Worm (Caenorhabditis elegans) whole organism, mixed stage, embryonic: ENCODE results near the gene T03F6.4.

ENCODE experiments used
- M03D4.4 ChIP-seq: sonication (generic microtip); optimal IDR thresholded peaks from 2 replicates; lab custom pipeline; 2017; ENCODE audit warnings: mild to moderate bottlenecking, missing genetic modification characterization, missing compliant biosample characterization
- bed-3 ChIP-seq: fragments of 200-800 bp; sonication (Bioruptor generic); optimal IDR thresholded peaks from 3 replicates; lab custom pipeline; 2018; ENCODE audit warnings: mild to moderate bottlenecking, missing genetic modification characterization, moderate library complexity, missing compliant biosample characterization
- blmp-1 ChIP-seq: fragments of 150-350 bp; optimal IDR thresholded peaks from 2 replicates; lab custom pipeline; 2014; ENCODE audit warnings: missing biosample characterization, missing genetic modification characterization
- ceh-39 ChIP-seq: fragments of 150-350 bp; optimal IDR thresholded peaks from 2 replicates; lab custom pipeline; 2014; ENCODE audit warnings: missing biosample characterization, missing genetic modification characterization
- ceh-83 ChIP-seq: fragments of 200-800 bp; sonication (Bioruptor generic); optimal IDR thresholded peaks from 2 replicates; lab custom pipeline; 2018; ENCODE audit warnings: mild to moderate bottlenecking, missing genetic modification characterization, missing compliant biosample characterization
- ces-1 ChIP-seq: fragments of 150-350 bp; optimal IDR thresholded peaks from 2 replicates; lab custom pipeline; 2014; ENCODE audit warnings: missing biosample characterization, missing genetic modification reagents, missing genetic modification characterization
- drap-1 ChIP-seq: fragments of 200-800 bp; sonication (Bioruptor generic); optimal IDR thresholded peaks from 3 replicates; lab custom pipeline; 2018; ENCODE audit warnings: mild to moderate bottlenecking, missing genetic modification characterization, missing compliant biosample characterization
- elt-1 ChIP-seq: sonication (generic microtip); optimal IDR thresholded peaks from 2 replicates; lab custom pipeline; 2017; ENCODE audit warnings: missing genetic modification characterization, mild to moderate bottlenecking, missing compliant biosample characterization, antibody characterized with exemption, moderate library complexity, borderline replicate concordance; ENCODE audit not compliant: insufficient read depth
- elt-3 ChIP-seq: fragments of 150-350 bp; optimal IDR thresholded peaks from 2 replicates; lab custom pipeline; 2014; ENCODE audit warnings: missing biosample characterization, missing genetic modification characterization
- flh-1 ChIP-seq: fragments of 200-800 bp; sonication (Bioruptor generic); optimal IDR thresholded peaks from 2 replicates; lab custom pipeline; 2018; ENCODE audit warnings: mild to moderate bottlenecking, missing genetic modification characterization, moderate library complexity, missing compliant biosample characterization
- hlh-1 ChIP-seq: fragments of 150-350 bp; optimal IDR thresholded peaks from 2 replicates; lab custom pipeline; 2014; ENCODE audit warnings: missing biosample characterization, missing genetic modification reagents, missing genetic modification characterization
- lin-13 ChIP-seq: fragments of 150-350 bp; optimal IDR thresholded peaks from 2 replicates; lab custom pipeline; 2014; ENCODE audit warnings: missing biosample characterization, missing genetic modification characterization
- lin-32 ChIP-seq: fragments of 200-800 bp; sonication (Bioruptor generic); optimal IDR thresholded peaks from 2 replicates; lab custom pipeline; 2018; ENCODE audit warnings: mild to moderate bottlenecking, missing genetic modification characterization, missing compliant biosample characterization
- lsy-2 ChIP-seq: fragments of 150-350 bp; optimal IDR thresholded peaks from 2 replicates; lab custom pipeline; 2014; ENCODE audit warnings: missing biosample characterization, missing genetic modification characterization
- mab-5 ChIP-seq: fragments of 150-350 bp; optimal IDR thresholded peaks from 2 replicates; lab custom pipeline; 2014; ENCODE audit warnings: missing biosample characterization, missing genetic modification characterization
- mep-1 ChIP-seq: fragments of 150-350 bp; optimal IDR thresholded peaks from 2 replicates; lab custom pipeline; 2017; ENCODE audit warnings: missing biosample characterization, missing genetic modification reagents, missing genetic modification characterization, inconsistent platforms
- mls-2 ChIP-seq: sonication (generic microtip); optimal IDR thresholded peaks from 2 replicates; lab custom pipeline; 2016; ENCODE audit warnings: mild to moderate bottlenecking, missing genetic modification characterization, moderate library complexity, missing compliant biosample characterization
- nhr-2 ChIP-seq: fragments of 150-350 bp; optimal IDR thresholded peaks from 2 replicates; lab custom pipeline; 2014; ENCODE audit warnings: missing biosample characterization, missing genetic modification characterization
- nhr-237 ChIP-seq: fragments of 150-350 bp; optimal IDR thresholded peaks from 2 replicates; lab custom pipeline; 2014; ENCODE audit warnings: missing biosample characterization, missing genetic modification characterization
- nhr-28 ChIP-seq: fragments of 150-350 bp; optimal IDR thresholded peaks from 2 replicates; lab custom pipeline; 2014; ENCODE audit warnings: missing biosample characterization, missing genetic modification characterization
- pha-4 ChIP-seq: fragments of 150-350 bp; optimal IDR thresholded peaks from 2 replicates; lab custom pipeline; 2018; ENCODE audit warnings: missing biosample characterization, missing genetic modification reagents, missing genetic modification characterization
- sem-2 ChIP-seq: fragments of 200-800 bp; sonication (Bioruptor generic); optimal IDR thresholded peaks from 2 replicates; lab custom pipeline; 2018; ENCODE audit warnings: mild to moderate bottlenecking, missing genetic modification characterization, missing compliant biosample characterization
- snpc-4 ChIP-seq: fragments of 150-350 bp; optimal IDR thresholded peaks from 2 replicates; lab custom pipeline; 2014; ENCODE audit warnings: missing biosample characterization, missing genetic modification characterization
- sptf-1 ChIP-seq: sonication (generic microtip); optimal IDR thresholded peaks from 2 replicates; lab custom pipeline; 2017; ENCODE audit warnings: mild to moderate bottlenecking, missing genetic modification characterization, moderate library complexity, missing compliant biosample characterization
- tbx-8 ChIP-seq: fragments of 200-800 bp; sonication (Bioruptor generic); optimal IDR thresholded peaks from 2 replicates; lab custom pipeline; 2018; ENCODE audit warnings: mild to moderate bottlenecking, missing genetic modification characterization, moderate library complexity, missing compliant biosample characterization
- unc-120 ChIP-seq: sonication (generic microtip); optimal IDR thresholded peaks from 2 replicates; lab custom pipeline; 2017; ENCODE audit warnings: missing genetic modification characterization, missing compliant biosample characterization; ENCODE audit not compliant: poor library complexity, severe bottlenecking
- unc-39 ChIP-seq: fragments of 150-350 bp; optimal IDR thresholded peaks from 2 replicates; lab custom pipeline; 2014; ENCODE audit warnings: missing biosample characterization, missing genetic modification characterization
- unc-62 ChIP-seq: fragments of 150-350 bp; optimal IDR thresholded peaks from 2 replicates; lab custom pipeline; 2014; ENCODE audit warnings: missing biosample characterization, missing genetic modification reagents, missing genetic modification characterization
- zip-8 ChIP-seq: fragments of 150-350 bp; optimal IDR thresholded peaks from 2 replicates; lab custom pipeline; 2014; ENCODE audit warnings: missing biosample characterization, missing genetic modification characterization
- ztf-11 ChIP-seq: fragments of 150-350 bp; optimal IDR thresholded peaks from 2 replicates; lab custom pipeline; 2014; ENCODE audit warnings: missing biosample characterization, missing genetic modification characterization

T03F6.4 gene

DNA sequence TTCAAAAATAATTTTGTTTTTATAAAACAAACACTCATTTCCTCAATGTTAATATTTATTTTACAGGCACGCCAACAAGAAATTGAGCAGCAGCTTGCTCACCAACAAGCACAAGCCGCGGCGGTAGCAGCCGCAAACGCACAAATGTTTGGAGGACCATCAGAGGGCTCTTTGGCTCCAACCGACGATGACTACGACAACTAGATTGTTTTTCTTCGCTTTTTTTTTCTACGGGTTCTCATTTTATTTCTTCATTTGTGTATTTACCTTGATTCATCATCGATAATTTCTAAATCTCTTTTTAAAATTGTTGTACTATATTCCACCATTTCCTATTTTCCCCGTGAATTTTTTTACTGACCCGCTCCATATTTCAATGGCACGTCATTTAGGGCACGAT, 42.8 kb upstream of the T03F6.4 start, which contains the start of gene ife-1:
Gene ife-1, plus strand, starts transcription at position 301 of the 400 bp plus-strand sequence.
- no peak for TF ChIP-seq tbx-8 (GFP tag; lab: Kevin White, UChicago)
- TF ChIP-seq zip-8 = no peak
- no peak for TF ChIP-seq M03D4.4 (tag; lab: Kevin White, UChicago)
- TF ChIP-seq elt-1 (tag; lab: Kevin White, UChicago) = no peak
- no peak for TF ChIP-seq elt-3 (tag; lab: Kevin White, UChicago)
- TF ChIP-seq lsy-2 (tag; lab: Kevin White, UChicago) = no peak
- TF ChIP-seq ztf-11 (tag; lab: Kevin White, UChicago) = no peak
- no peak for TF ChIP-seq mab-5 (tag; lab: Kevin White, UChicago)
- no peak for TF ChIP-seq snpc-4 (tag; lab: Kevin White, UChicago)
- TF ChIP-seq sem-2 (GFP tag; lab: Kevin White, UChicago) = no peak
- TF ChIP-seq ceh-39 = no peak
- TF ChIP-seq ceh-83 (GFP tag; lab: Kevin White, UChicago) = no peak
- TF ChIP-seq unc-120 (tag; lab: Kevin White, UChicago) = no peak
- TF ChIP-seq blmp-1 (tag; lab: Kevin White, UChicago) = no peak
- no peak for TF ChIP-seq pha-4
- no peak for TF ChIP-seq lin-32

DNA sequence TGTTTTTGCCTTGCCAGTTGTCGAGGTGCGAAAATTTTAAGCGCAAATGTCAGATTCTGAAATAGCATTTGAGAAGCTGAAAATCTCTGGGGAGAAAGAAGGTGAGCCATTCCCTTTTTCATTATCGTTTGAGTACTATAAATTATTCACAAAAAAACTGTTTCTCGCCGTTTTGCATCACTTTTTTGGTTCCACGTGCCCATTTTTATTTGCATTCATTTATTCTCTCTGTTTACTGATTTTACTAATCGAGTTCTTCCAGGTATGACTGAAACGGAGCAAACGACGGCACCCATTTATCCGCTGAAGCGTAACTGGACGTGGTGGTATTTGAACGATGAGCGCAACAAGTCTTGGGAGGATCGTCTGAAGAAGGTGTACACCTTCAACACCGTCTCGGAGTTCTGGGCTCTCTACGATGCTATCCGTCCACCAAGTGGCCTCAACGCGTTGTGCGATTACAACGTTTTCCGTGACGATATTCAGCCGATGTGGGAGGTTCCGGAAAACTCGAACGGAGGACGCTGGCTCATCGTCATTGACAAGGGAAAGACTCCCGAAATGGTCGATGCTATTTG, 42.3 kb upstream of the T03F6.4 start:
- no peak for TF ChIP-seq hlh-1 (tag; lab: Kevin White, UChicago)
- no peak for TF ChIP-seq blmp-1 (tag; lab: Kevin White, UChicago)
- TF ChIP-seq lin-13 = no peak
- no peak for TF ChIP-seq ztf-11 (tag; lab: Kevin White, UChicago)
- TF ChIP-seq mep-1 = no peak
- TF ChIP-seq ceh-39 = no peak
- TF ChIP-seq mls-2 (tag; lab: Kevin White, UChicago) = no peak
- no peak for TF ChIP-seq bed-3 (GFP tag; lab: Kevin White, UChicago)
- TF ChIP-seq sptf-1 = no peak
- TF ChIP-seq ceh-83 (GFP tag; lab: Kevin White, UChicago) = no peak
- TF ChIP-seq sem-2 (GFP tag; lab: Kevin White, UChicago) = no peak
- TF ChIP-seq flh-1 = no peak
- TF ChIP-seq unc-62 (GFP tag; lab: Kevin White, UChicago) = no peak
- no peak for TF ChIP-seq drap-1
- no peak for TF ChIP-seq elt-3 (tag; lab: Kevin White, UChicago)
- TF ChIP-seq pha-4 = no peak
- TF ChIP-seq unc-120 (tag; lab: Kevin White, UChicago) = no peak
- TF ChIP-seq ces-1 = no peak
- TF ChIP-seq zip-8 = no peak
- no peak for TF ChIP-seq lsy-2 (tag; lab: Kevin White, UChicago)

DNA sequence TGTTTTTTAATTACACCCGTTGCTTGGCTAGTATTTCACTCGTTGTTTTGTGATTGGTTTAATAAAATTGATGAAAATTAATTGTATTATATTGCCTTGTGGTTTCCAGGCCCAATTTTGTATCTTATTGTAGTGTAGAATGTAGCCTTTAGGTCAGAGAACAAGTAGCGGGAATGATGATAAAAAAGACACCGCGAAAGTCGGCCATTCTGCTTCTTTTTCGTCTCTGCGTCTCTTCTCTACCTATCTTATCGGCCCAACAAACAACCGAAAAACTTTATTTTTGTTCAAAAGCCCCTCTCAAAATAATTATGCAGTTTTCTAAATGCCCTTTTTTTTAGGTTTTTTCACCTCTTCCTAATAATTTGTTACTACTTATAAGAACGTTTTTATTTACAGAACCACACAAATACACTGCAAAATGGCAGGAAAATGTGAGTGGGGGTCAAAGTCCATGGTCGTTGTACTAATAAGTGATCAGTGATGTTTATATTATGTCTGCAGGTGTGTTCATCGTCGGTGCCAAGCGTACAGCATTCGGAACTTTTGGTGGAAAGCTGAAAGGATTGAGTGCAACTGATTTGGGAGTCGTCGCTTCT, 41.3 kb upstream of the T03F6.4 start, which contains the start of gene acaa-2:
Gene acaa-2, plus strand, starts transcription at position 400 of the 599 bp plus-strand sequence.
- TF ChIP-seq blmp-1 (tag; lab: Kevin White, UChicago) = no peak
- no peak for TF ChIP-seq mls-2 (tag; lab: Kevin White, UChicago)
- TF ChIP-seq nhr-28 (tag; lab: Kevin White, UChicago) = peak; percentile 16
- peak; percentile 5 for TF ChIP-seq nhr-237 (tag; lab: Kevin White, UChicago)

DNA sequence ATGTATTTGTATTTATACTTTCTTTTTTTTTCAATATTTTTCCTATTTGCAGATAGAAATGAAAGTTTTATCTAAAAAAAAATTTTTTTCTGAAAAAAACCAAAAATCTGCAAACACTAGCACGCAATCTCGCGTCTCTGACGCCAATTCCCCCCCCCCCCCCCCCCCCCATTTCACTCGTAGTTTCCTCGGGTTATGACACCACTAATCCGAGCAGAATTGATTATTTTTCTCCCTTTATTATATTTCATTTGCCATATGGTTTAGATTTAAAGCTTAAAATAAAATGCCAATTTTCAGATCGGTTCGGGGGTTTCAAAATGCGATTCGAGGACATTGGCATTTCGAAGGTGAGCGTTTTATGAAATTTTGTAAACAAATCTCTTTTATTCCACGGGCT, 39.2 kb upstream of the T03F6.4 start, which contains the start of gene mtm-6:
Gene mtm-6, plus strand, starts transcription at position 301 of the 400 bp plus-strand sequence.
- no peak for TF ChIP-seq unc-62 (GFP tag; lab: Kevin White, UChicago)
- TF ChIP-seq snpc-4 (tag; lab: Kevin White, UChicago) = no peak

DNA sequence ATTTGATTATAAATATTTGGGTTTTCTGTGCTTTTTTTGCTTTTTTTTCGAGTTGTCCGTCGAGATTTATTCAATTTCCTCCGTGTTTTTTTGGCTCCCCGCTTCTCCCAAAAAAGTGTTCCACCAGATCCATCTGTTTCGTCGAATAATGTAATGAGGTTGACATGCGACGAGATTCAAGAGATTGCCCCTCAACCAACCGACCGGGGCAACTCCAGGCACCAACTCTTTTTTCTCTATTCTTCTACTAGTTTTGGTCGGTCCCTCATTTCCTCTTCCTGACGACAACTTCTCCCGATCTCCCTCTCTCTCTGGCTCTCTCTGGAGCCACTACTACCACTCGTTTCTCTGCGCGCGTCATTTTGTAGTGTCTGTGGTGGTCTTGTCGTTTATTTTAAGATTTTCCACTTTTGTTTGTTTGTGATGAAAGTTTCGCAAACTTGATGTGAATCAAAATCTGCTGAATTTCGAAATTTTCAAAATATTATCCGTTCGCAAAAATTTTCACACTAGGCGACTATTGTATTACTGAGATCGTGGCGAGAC, 38.1 kb upstream of the T03F6.4 start:
- TF ChIP-seq ceh-83 (GFP tag; lab: Kevin White, UChicago) (no peak), ces-1 (peak; percentile 3)

DNA sequence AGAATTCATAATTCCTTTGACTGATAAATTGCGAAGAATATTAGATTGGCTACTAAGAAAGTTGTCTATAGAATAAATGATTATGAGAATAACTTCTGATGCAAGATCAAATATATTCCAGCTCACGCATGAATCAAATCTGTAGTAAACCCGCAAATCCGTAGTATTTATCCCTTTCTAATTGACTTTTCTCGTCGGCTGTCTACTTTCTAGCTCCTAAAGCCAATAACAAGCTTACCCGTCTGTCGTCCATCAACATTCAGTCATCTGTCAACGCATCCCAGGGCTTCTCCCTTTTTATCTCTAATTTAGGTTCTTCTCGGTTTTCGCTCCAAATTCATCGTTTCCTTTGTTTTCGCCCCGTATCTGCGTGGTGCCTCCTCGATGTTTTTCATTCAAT, 37.1 kb upstream of the T03F6.4 start:
- TF ChIP-seq nhr-2 = no peak
- no peak for TF ChIP-seq lin-32
- TF ChIP-seq sem-2 (GFP tag; lab: Kevin White, UChicago) = no peak
- TF ChIP-seq zip-8 = no peak
- no peak for TF ChIP-seq lin-13
- TF ChIP-seq lsy-2 (tag; lab: Kevin White, UChicago) = no peak
- TF ChIP-seq hlh-1 (tag; lab: Kevin White, UChicago) = no peak
- TF ChIP-seq sptf-1 = no peak
- TF ChIP-seq blmp-1 (tag; lab: Kevin White, UChicago) = no peak
- peak; percentile 91 for TF ChIP-seq ces-1
- no peak for TF ChIP-seq mls-2 (tag; lab: Kevin White, UChicago)
- TF ChIP-seq nhr-28 (tag; lab: Kevin White, UChicago) = no peak
- no peak for TF ChIP-seq unc-39 (tag; lab: Kevin White, UChicago)
- TF ChIP-seq unc-120 (tag; lab: Kevin White, UChicago) = no peak
- no peak for TF ChIP-seq nhr-237 (tag; lab: Kevin White, UChicago)
- TF ChIP-seq unc-62 (GFP tag; lab: Kevin White, UChicago) = peak; percentile 25
